Fruit fly (Drosophila melanogaster): ENCODE data around the gene Thor.

The Thor gene

DNA sequence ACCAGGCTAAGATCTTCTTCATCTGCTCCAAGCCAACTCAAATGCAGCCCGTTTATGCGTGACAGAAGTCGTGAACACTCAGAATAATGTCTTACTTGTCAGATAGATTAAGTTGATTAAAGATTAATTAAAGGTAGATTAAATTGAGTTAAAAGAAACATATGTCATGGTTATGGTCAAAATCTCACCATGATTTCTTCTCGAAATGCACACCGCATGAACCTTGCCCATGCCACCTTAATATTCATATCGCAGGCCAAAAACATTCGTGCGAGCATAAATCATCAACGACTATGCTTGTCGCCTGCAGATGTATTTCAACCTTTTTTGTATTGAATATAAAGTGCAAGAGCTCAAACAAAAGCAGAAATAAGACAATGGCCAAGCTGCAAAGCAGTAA lies 41.2 kb upstream of the Thor start (continued):
- no peak for TF ChIP-seq CG12744 (GFP tag; optimal IDR thresholded peaks at IDR 0.05)
- no peak for TF ChIP-seq Scr (GFP tag; IDR thresholded peaks at IDR 0.05; ENCODE audit: partially characterized antibody)
- no peak for TF ChIP-seq toy (GFP tag; IDR thresholded peaks at IDR 0.05)
- TF ChIP-seq grau (tag; optimal IDR thresholded peaks at IDR 0.05) = peak; percentile 39
- TF ChIP-seq tna (GFP tag; IDR thresholded peaks at IDR 0.05; ENCODE audit: partially characterized antibody) = no peak
- peak; percentile 35; the same call in 1 of the 2 replicates for TF ChIP-seq esg (GFP tag; conservative IDR thresholded peaks at IDR 0.05)
- TF ChIP-seq CG1529 (GFP tag; optimal IDR thresholded peaks at IDR 0.05) = peak; percentile 40
- TF ChIP-seq CG34422 (GFP tag; IDR thresholded peaks at IDR 0.05) = peak; percentile 67; the same call in 2 of the 3 replicates
- TF ChIP-seq hb (GFP tag; IDR thresholded peaks at IDR 0.05; ENCODE audit: partially characterized antibody) = no peak
- peak; percentile 84 for TF ChIP-seq tap (tag; optimal IDR thresholded peaks at IDR 0.05)
- peak; percentile 72 for TF ChIP-seq CG17328 (GFP tag; IDR thresholded peaks at IDR 0.05)
- no peak for TF ChIP-seq Dip3 (GFP tag; optimal IDR thresholded peaks at IDR 0.05)
- no peak for TF ChIP-seq zfh2 (GFP tag; optimal IDR thresholded peaks at IDR 0.05)
- TF ChIP-seq row (GFP tag; IDR thresholded peaks at IDR 0.05) = peak; percentile 70
- TF ChIP-seq ssp (GFP tag; IDR thresholded peaks at IDR 0.05) = no peak
- TF ChIP-seq ranshi (GFP tag; IDR thresholded peaks at IDR 0.05) = peak; percentile 41; the same call in 1 of the 2 replicates
- no peak for TF ChIP-seq CG11696 (GFP tag; IDR thresholded peaks at IDR 0.05)
- TF ChIP-seq gcm2 (GFP tag; optimal IDR thresholded peaks at IDR 0.05) = no peak
- TF ChIP-seq inv (GFP tag; IDR thresholded peaks at IDR 0.05; ENCODE audit: partially characterized antibody) = no peak
- TF ChIP-seq GATAe (GFP tag; conservative IDR thresholded peaks at IDR 0.05) = no peak
- TF ChIP-seq CG6272 (GFP tag; IDR thresholded peaks at IDR 0.05) = no peak
- no peak for TF ChIP-seq CG6765 (GFP tag; optimal IDR thresholded peaks at IDR 0.05)
- peak; percentile 74 for TF ChIP-seq Oaz (GFP tag; IDR thresholded peaks at IDR 0.05)
- no peak for TF ChIP-seq CG7556 (GFP tag; optimal IDR thresholded peaks at IDR 0.05)
- peak; percentile 60; the same call in 1 of the 2 replicates for TF ChIP-seq CG14014 (GFP tag; IDR thresholded peaks at IDR 0.05)
- TF ChIP-seq CG7786 (GFP tag; optimal IDR thresholded peaks at IDR 0.05) = no peak
- TF ChIP-seq CG7839 (tag; optimal IDR thresholded peaks at IDR 0.05) = peak; percentile 61
- TF ChIP-seq p53 (GFP tag; optimal IDR thresholded peaks at IDR 0.05) = no peak
- TF ChIP-seq insv (GFP tag; optimal IDR thresholded peaks at IDR 0.05) = no peak
- no peak for TF ChIP-seq CG8290 (GFP tag; optimal IDR thresholded peaks at IDR 0.05)
- TF ChIP-seq CG8290 (tag; optimal IDR thresholded peaks at IDR 0.05) = peak in 1 of 2 experiments; percentile 56
- no peak for TF ChIP-seq CG31224 (GFP tag; IDR thresholded peaks at IDR 0.05)
- no peak for TF ChIP-seq gsb-n (tag; optimal IDR thresholded peaks at IDR 0.05)
- TF ChIP-seq Xrp1 (GFP tag; IDR thresholded peaks at IDR 0.05) = peak; percentile 56; the same call in 1 of the 2 replicates
- TF ChIP-seq corto (GFP tag; optimal IDR thresholded peaks at IDR 0.05) = no peak
- no peak for TF ChIP-seq CG8765 (GFP tag; IDR thresholded peaks at IDR 0.05)
- no peak for TF ChIP-seq Vsx1 (GFP tag; optimal IDR thresholded peaks at IDR 0.05)
- TF ChIP-seq Atf6 (GFP tag; IDR thresholded peaks at IDR 0.05) = no peak
- peak; percentile 24 for TF ChIP-seq az2 (GFP tag; optimal IDR thresholded peaks at IDR 0.05)
- TF ChIP-seq da (GFP tag; optimal IDR thresholded peaks at IDR 0.05) = no peak
- no peak for TF ChIP-seq tx (GFP tag; optimal IDR thresholded peaks at IDR 0.05)
- TF ChIP-seq vvl (GFP tag; IDR thresholded peaks at IDR 0.05) = peak; percentile 85
- TF ChIP-seq Hr78 (GFP tag; optimal IDR thresholded peaks at IDR 0.05) = peak in 1 of 2 experiments; percentile 12
- TF ChIP-seq kni (GFP tag; optimal IDR thresholded peaks at IDR 0.05) = no peak
- peak; percentile 39 for TF ChIP-seq CG9817 (tag; optimal IDR thresholded peaks at IDR 0.05)
- TF ChIP-seq Atf3 (GFP tag; optimal IDR thresholded peaks at IDR 0.05) = no peak
- TF ChIP-seq Dp (GFP tag; optimal IDR thresholded peaks at IDR 0.05) = no peak
- TF ChIP-seq Dref (GFP tag; IDR thresholded peaks at IDR 0.05) = no peak
- no peak for TF ChIP-seq CG1602 (GFP tag; optimal IDR thresholded peaks at IDR 0.05)
- TF ChIP-seq ewg (GFP tag; optimal IDR thresholded peaks at IDR 0.05) = peak; percentile 18
- peak; percentile 79 for TF ChIP-seq CG17359 (tag; optimal IDR thresholded peaks at IDR 0.05)
- no peak for TF ChIP-seq pzg (GFP tag; optimal IDR thresholded peaks at IDR 0.05)
